Worm (Caenorhabditis elegans): ENCODE data around the gene sre-54.

DNA sequence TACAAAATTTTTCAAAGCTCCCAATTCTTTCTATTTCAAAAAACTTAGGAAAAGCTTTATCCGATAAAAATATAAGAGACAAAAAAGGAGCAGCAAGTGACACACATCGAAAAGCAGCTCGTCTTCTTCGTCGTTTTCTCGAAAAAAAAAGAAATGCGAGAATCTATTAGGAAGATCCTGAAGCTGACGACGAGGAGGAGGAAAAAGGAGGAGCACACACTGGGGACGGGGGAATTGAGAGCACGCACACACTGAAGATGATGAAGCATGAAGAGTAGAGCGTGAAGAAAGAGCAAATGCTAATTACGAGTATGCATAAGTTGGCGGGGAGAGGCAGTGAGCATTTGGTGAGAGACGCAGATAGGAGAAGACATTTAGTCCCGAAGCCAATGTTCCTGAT, 41.2 kb downstream of the sre-54 start:
- no peak for TF ChIP-seq ama-1 (optimal IDR thresholded peaks at IDR 0.05)
- TF ChIP-seq ama-1 (GFP tag; optimal IDR thresholded peaks at IDR 0.05) = no peak
- TF ChIP-seq pbrm-1 (GFP tag; IDR thresholded peaks at IDR 0.05) = no peak
- TF ChIP-seq F39B2.1 (GFP tag; IDR thresholded peaks at IDR 0.05) = no peak
- TF ChIP-seq ztf-3 (GFP tag; optimal IDR thresholded peaks at IDR 0.05) = no peak
- no peak for TF ChIP-seq ZK185.1 (tag; optimal IDR thresholded peaks at IDR 0.05; ENCODE audit: poor library complexity, severe bottlenecking)
- no peak for TF ChIP-seq nhr-80 (tag; optimal IDR thresholded peaks at IDR 0.05)
- no peak for TF ChIP-seq nhr-90 (tag; optimal IDR thresholded peaks at IDR 0.05)
- TF ChIP-seq ceh-40 (GFP tag; IDR thresholded peaks at IDR 0.05) = no peak
- no peak for TF ChIP-seq somi-1 (GFP tag; optimal IDR thresholded peaks at IDR 0.05)
- no peak for TF ChIP-seq sptf-2 (GFP tag; optimal IDR thresholded peaks at IDR 0.05)
- no peak for TF ChIP-seq snpc-3.4 (tag; optimal IDR thresholded peaks at IDR 0.05)
